Fruit fly (Drosophila melanogaster) whole organism, embryonic: ENCODE results near the gene CG44090.

Source experiments
- Aef1 ChIP-seq: fragments of 200-800 bp; sonication (Bioruptor generic); IDR thresholded peaks from 3 replicates; pipeline ENCODE4 v1.3.6; 2022; ENCODE audit warnings: missing biosample characterization, missing genetic modification characterization
- Atf-2 ChIP-seq: fragments of 200-800 bp; sonication (Bioruptor generic); optimal IDR thresholded peaks from 2 replicates; lab custom pipeline; 2016; ENCODE audit warnings: missing biosample characterization, missing genetic modification characterization
- Atf6 ChIP-seq: fragments of 200-800 bp; sonication (Bioruptor generic); IDR thresholded peaks from 2 replicates; pipeline ENCODE4 v1.3.6; 2022; ENCODE audit warnings: missing biosample characterization, missing genetic modification characterization
- B-H2 ChIP-seq: fragments of 200-800 bp; sonication (Bioruptor generic); optimal IDR thresholded peaks from 2 replicates; lab custom pipeline; 2018; ENCODE audit warnings: missing biosample characterization, mild to moderate bottlenecking, missing genetic modification characterization
- BtbVII ChIP-seq: fragments of 200-800 bp; sonication (Bioruptor generic); optimal IDR thresholded peaks from 3 replicates; lab custom pipeline; 2017; ENCODE audit warnings: missing biosample characterization, mild to moderate bottlenecking, missing genetic modification characterization
- CG10267 ChIP-seq: fragments of 200-800 bp; sonication (Bioruptor generic); optimal IDR thresholded peaks from 2 replicates; lab custom pipeline; 2018; ENCODE audit warnings: missing biosample characterization, mild to moderate bottlenecking, missing genetic modification characterization, moderate library complexity
- CG10959 ChIP-seq: fragments of 200-800 bp; sonication (Bioruptor generic); IDR thresholded peaks from 2 replicates; pipeline ENCODE4 v1.3.6; 2022; ENCODE audit warnings: missing biosample characterization, missing genetic modification characterization
- CG11247 ChIP-seq: fragments of 200-800 bp; sonication (Bioruptor generic); IDR thresholded peaks from 2 replicates; pipeline ENCODE4 v1.3.6; 2022; ENCODE audit warnings: missing biosample characterization, missing genetic modification characterization
- CG12155 ChIP-seq: fragments of 200-800 bp; sonication (Bioruptor generic); optimal IDR thresholded peaks from 3 replicates; lab custom pipeline; 2016; ENCODE audit warnings: missing biosample characterization, missing genetic modification characterization
- CG13296 ChIP-seq: fragments of 200-800 bp; sonication (Bioruptor generic); optimal IDR thresholded peaks from 3 replicates; lab custom pipeline; 2018; ENCODE audit warnings: missing biosample characterization, mild to moderate bottlenecking, missing genetic modification characterization
- CG13894 ChIP-seq: fragments of 200-800 bp; sonication (Bioruptor generic); optimal IDR thresholded peaks from 3 replicates; lab custom pipeline; 2018; ENCODE audit warnings: missing biosample characterization, mild to moderate bottlenecking, missing genetic modification characterization, moderate library complexity
- CG15514 ChIP-seq: fragments of 200-800 bp; sonication (Bioruptor generic); optimal IDR thresholded peaks from 3 replicates; lab custom pipeline; 2017; ENCODE audit warnings: missing biosample characterization, missing genetic modification characterization, mild to moderate bottlenecking, moderate library complexity, missing genetic modification reagents
- CG16813 ChIP-seq: fragments of 200-800 bp; sonication (Bioruptor generic); IDR thresholded peaks from 3 replicates; pipeline ENCODE4 v1.3.6; 2022; ENCODE audit warnings: missing biosample characterization, missing genetic modification characterization; ENCODE audit not compliant: partially characterized antibody
- CG17829 ChIP-seq: fragments of 200-800 bp; optimal IDR thresholded peaks from 2 replicates; lab custom pipeline; 2019; ENCODE audit warnings: missing biosample characterization, mild to moderate bottlenecking, missing genetic modification characterization, moderate library complexity
- CG17912 ChIP-seq: fragments of 200-800 bp; sonication (Bioruptor generic); optimal IDR thresholded peaks from 2 replicates; lab custom pipeline; 2018; ENCODE audit warnings: missing biosample characterization, mild to moderate bottlenecking, missing genetic modification characterization
- CG3065 ChIP-seq: fragments of 200-800 bp; sonication (Bioruptor generic); optimal IDR thresholded peaks from 2 replicates; lab custom pipeline; 2016; ENCODE audit warnings: missing biosample characterization, missing genetic modification characterization
- CG31441 ChIP-seq: fragments of 200-800 bp; sonication (Bioruptor generic); IDR thresholded peaks from 2 replicates; pipeline ENCODE4 v1.3.6; 2022; ENCODE audit warnings: missing biosample characterization, missing genetic modification characterization
- CG3163 ChIP-seq: fragments of 200-800 bp; sonication (Bioruptor generic); optimal IDR thresholded peaks from 3 replicates; lab custom pipeline; 2016; ENCODE audit warnings: missing biosample characterization, missing genetic modification characterization
- CG32767 ChIP-seq: fragments of 200-800 bp; sonication (Bioruptor generic); IDR thresholded peaks from 2 replicates; pipeline ENCODE4 v1.3.6; 2022; ENCODE audit warnings: missing biosample characterization, missing genetic modification characterization
- CG3726 ChIP-seq: fragments of 200-800 bp; sonication (Bioruptor generic); IDR thresholded peaks from 3 replicates; pipeline ENCODE4, ENCODE4 v1.3.6; 2022; ENCODE audit warnings: missing biosample characterization, missing genetic modification characterization
- CG3838 ChIP-seq: fragments of 200-800 bp; sonication (Bioruptor generic); optimal IDR thresholded peaks from 3 replicates; lab custom pipeline; 2016; ENCODE audit warnings: missing biosample characterization, missing genetic modification characterization
- CG6791 ChIP-seq: fragments of 200-800 bp; sonication (Bioruptor generic); IDR thresholded peaks from 3 replicates; pipeline ENCODE4 v1.3.6; 2022; ENCODE audit warnings: missing biosample characterization, missing genetic modification characterization; ENCODE audit not compliant: partially characterized antibody
- CG8290 ChIP-seq, 3 experiments: fragments of 200-800 bp; sonication (Bioruptor generic); optimal IDR thresholded peaks; 2 replicates each; lab custom pipeline; 2016 to 2019; ENCODE audit warnings: missing biosample characterization in 3 of 3, missing genetic modification characterization in 3 of 3, mild to moderate bottlenecking in 2 of 3, moderate library complexity in 1 of 3
- CG8478 ChIP-seq: fragments of >200 bp; optimal IDR thresholded peaks from 2 replicates; lab custom pipeline; 2018
- CG9215 ChIP-seq: fragments of 200-800 bp; sonication (Bioruptor generic); IDR thresholded peaks from 2 replicates; pipeline ENCODE4 v1.3.6; 2022; ENCODE audit warnings: missing biosample characterization, missing genetic modification characterization
- D19A ChIP-seq: fragments of 200-800 bp; optimal IDR thresholded peaks from 3 replicates; lab custom pipeline; 2019; ENCODE audit warnings: missing biosample characterization, mild to moderate bottlenecking, missing genetic modification characterization, moderate library complexity
- ERR ChIP-seq: fragments of 200-800 bp; sonication (Bioruptor generic); optimal IDR thresholded peaks from 2 replicates; lab custom pipeline; 2016; ENCODE audit warnings: missing biosample characterization, missing genetic modification characterization
- HLH4C ChIP-seq: fragments of 200-800 bp; sonication (Bioruptor generic); IDR thresholded peaks from 3 replicates; pipeline ENCODE4 v1.3.6; 2022; ENCODE audit warnings: missing biosample characterization, missing genetic modification characterization; ENCODE audit not compliant: partially characterized antibody
- Hr39 ChIP-seq: fragments of >200 bp; optimal IDR thresholded peaks from 2 replicates; lab custom pipeline; 2017
- MESR4 ChIP-seq: fragments of 200-800 bp; sonication (Bioruptor generic); optimal IDR thresholded peaks from 2 replicates; lab custom pipeline; 2018; ENCODE audit warnings: missing biosample characterization, mild to moderate bottlenecking, missing genetic modification characterization, moderate library complexity
- Max ChIP-seq: fragments of 200-800 bp; sonication (Bioruptor generic); optimal IDR thresholded peaks from 2 replicates; lab custom pipeline; 2016; ENCODE audit warnings: missing biosample characterization, mild to moderate bottlenecking, missing genetic modification characterization
- Mes4 ChIP-seq: fragments of 200-800 bp; sonication (Bioruptor generic); optimal IDR thresholded peaks from 2 replicates; lab custom pipeline; 2016; ENCODE audit warnings: missing biosample characterization, missing genetic modification characterization
- NfI ChIP-seq: fragments of 200-800 bp; sonication (Bioruptor generic); optimal IDR thresholded peaks from 3 replicates; lab custom pipeline; 2018; ENCODE audit warnings: missing biosample characterization, mild to moderate bottlenecking, missing genetic modification characterization, moderate library complexity
- YL-1 ChIP-seq: fragments of 200-800 bp; sonication (Bioruptor generic); optimal IDR thresholded peaks from 3 replicates; lab custom pipeline; 2017; ENCODE audit warnings: missing biosample characterization, mild to moderate bottlenecking, missing genetic modification characterization
- cato ChIP-seq: fragments of 200-800 bp; sonication (Bioruptor generic); optimal IDR thresholded peaks from 2 replicates; lab custom pipeline; 2016; ENCODE audit warnings: missing biosample characterization, missing genetic modification characterization, borderline replicate concordance
- crp ChIP-seq, 2 experiments: fragments of 200-800 bp; sonication (Bioruptor generic); optimal IDR thresholded peaks; 2 replicates in 1 of 2; 3 replicates in 1 of 2; lab custom pipeline; 2017; ENCODE audit warnings: missing biosample characterization in 2 of 2, missing genetic modification characterization in 2 of 2, mild to moderate bottlenecking in 1 of 2, moderate library complexity in 1 of 2
- dati ChIP-seq: fragments of 200-800 bp; sonication (Bioruptor generic); IDR thresholded peaks from 2 replicates; pipeline ENCODE4 v1.3.6; 2022; ENCODE audit warnings: missing biosample characterization, missing genetic modification characterization
- dm ChIP-seq: fragments of 200-800 bp; sonication (Bioruptor generic); optimal IDR thresholded peaks from 3 replicates; lab custom pipeline; 2016; ENCODE audit warnings: missing biosample characterization, missing genetic modification characterization
- pan ChIP-seq, 4 experiments: fragments of >200 bp in 3 of 4; fragments of 200-800 bp in 1 of 4; sonication (Bioruptor generic) in 1 of 4; optimal IDR thresholded peaks in 3 of 4; IDR thresholded peaks in 1 of 4; 2 replicates each; pipeline versions ENCODE4 v1.3.6 to Lab custom; 2017 to 2022; ENCODE audit warnings: missing biosample characterization in 2 of 4, missing genetic modification characterization in 2 of 4, mixed read lengths in 1 of 4
- salm ChIP-seq: fragments of 200-800 bp; sonication (Bioruptor generic); optimal IDR thresholded peaks from 2 replicates; lab custom pipeline; 2018; ENCODE audit warnings: missing biosample characterization, mild to moderate bottlenecking, missing genetic modification characterization
- sc ChIP-seq, 3 experiments: fragments of >200 bp in 2 of 3; fragments of 200-800 bp in 1 of 3; sonication (Bioruptor generic) in 1 of 3; optimal IDR thresholded peaks; 2 replicates in 2 of 3; 3 replicates in 1 of 3; lab custom pipeline; 2017; ENCODE audit warnings: mild to moderate bottlenecking in 1 of 3, missing biosample characterization in 1 of 3, missing genetic modification characterization in 1 of 3, missing genetic modification reagents in 1 of 3
- scrt ChIP-seq: fragments of 200-800 bp; sonication (Bioruptor generic); optimal IDR thresholded peaks from 2 replicates; lab custom pipeline; 2018; ENCODE audit warnings: missing biosample characterization, mild to moderate bottlenecking, missing genetic modification characterization, moderate library complexity
- tgo ChIP-seq: fragments of 200-800 bp; sonication (Bioruptor generic); IDR thresholded peaks from 3 replicates; pipeline ENCODE4 v1.3.6; 2022; ENCODE audit warnings: missing biosample characterization, missing genetic modification characterization
- tna ChIP-seq: fragments of 200-800 bp; sonication (Bioruptor generic); IDR thresholded peaks from 2 replicates; pipeline ENCODE4 v1.3.6; 2022; ENCODE audit warnings: missing biosample characterization, missing genetic modification characterization; ENCODE audit not compliant: partially characterized antibody
- trem ChIP-seq: fragments of 200-800 bp; optimal IDR thresholded peaks from 3 replicates; lab custom pipeline; 2019; ENCODE audit warnings: missing biosample characterization, mild to moderate bottlenecking, missing genetic modification characterization, moderate library complexity
- vnd ChIP-seq: fragments of 200-800 bp; sonication (Bioruptor generic); IDR thresholded peaks from 3 replicates; pipeline ENCODE4 v1.3.6; 2022; ENCODE audit warnings: missing biosample characterization, missing genetic modification characterization; ENCODE audit not compliant: partially characterized antibody
- wek ChIP-seq: fragments of 200-800 bp; sonication (Bioruptor generic); optimal IDR thresholded peaks from 3 replicates; lab custom pipeline; 2018; ENCODE audit warnings: missing biosample characterization, mild to moderate bottlenecking, missing genetic modification characterization, moderate library complexity

Gene CG44090

dm6 chr3R:17385329-17386019 lies 48.8 kb downstream of the CG44090 start (continued):
- no peak for TF ChIP-seq vnd (GFP tag; lab: Robert Waterston, UW)
- peak; percentile 8; the same call in 1 of the 3 replicates for TF ChIP-seq CG16813 (GFP tag; lab: Robert Waterston, UW)
- TF ChIP-seq D19A (tag; lab: Kevin White, UChicago), result peak; percentile 12
- no peak for TF ChIP-seq CG10959 (GFP tag; lab: Robert Waterston, UW)
- TF ChIP-seq Atf-2 (GFP tag; lab: Kevin White, UChicago), result peak; percentile 34
- peak; percentile 90 for TF ChIP-seq B-H2 (GFP tag; lab: Kevin White, UChicago)
- peak; percentile 34 for TF ChIP-seq scrt (GFP tag; lab: Kevin White, UChicago)
- TF ChIP-seq CG12155 (GFP tag; lab: Kevin White, UChicago), result peak; percentile 55
- TF ChIP-seq BtbVII (GFP tag; lab: Kevin White, UChicago), result peak; percentile 31
- no peak for TF ChIP-seq pan (optimal IDR thresholded peaks at IDR 0.05; lab: Kevin White, UChicago)
- peak in 1 of 2 experiments; percentile 44 for TF ChIP-seq pan (GFP tag; optimal IDR thresholded peaks at IDR 0.05 in 1 of 2, IDR thresholded peaks at IDR 0.05 in 1 of 2)
- peak; percentile 13 for TF ChIP-seq cato (GFP tag; lab: Kevin White, UChicago)
- TF ChIP-seq Atf6 (GFP tag; lab: Robert Waterston, UW), result peak; percentile 80
- TF ChIP-seq dm, result peak; percentile 56
- TF ChIP-seq CG11247, result peak; percentile 64
- TF ChIP-seq Max (GFP tag; lab: Kevin White, UChicago), result peak; percentile 47
- TF ChIP-seq tgo, result peak; percentile 71; the same call in 2 of the 3 replicates
- TF ChIP-seq salm (tag; lab: Kevin White, UChicago), result no peak
- no peak; the same call in 2 of the 3 replicates for TF ChIP-seq Aef1 (GFP tag; lab: Robert Waterston, UW)
- TF ChIP-seq CG32767 (GFP tag; lab: Robert Waterston, UW), result peak; percentile 84
- TF ChIP-seq CG13894 (tag; lab: Kevin White, UChicago), result peak; percentile 73
- TF ChIP-seq CG3163 (GFP tag; lab: Kevin White, UChicago), result peak; percentile 58
- peak; percentile 98 for TF ChIP-seq CG10267 (tag; lab: Kevin White, UChicago)
- TF ChIP-seq Hr39, result no peak
- no peak for TF ChIP-seq CG3065 (GFP tag; lab: Kevin White, UChicago)
- TF ChIP-seq wek, result peak; percentile 46
- TF ChIP-seq CG9215 (GFP tag; lab: Robert Waterston, UW), result 0 out of 2 replicates have a peak, but pooled peaks have one; percentile 30
- TF ChIP-seq CG13296 (GFP tag; lab: Kevin White, UChicago), result peak; percentile 50
- TF ChIP-seq CG8290 (GFP tag; optimal IDR thresholded peaks at IDR 0.05; lab: Kevin White, UChicago), result peak; percentile 61
- peak in 1 of 2 experiments; percentile 85 for TF ChIP-seq CG8290 (tag; optimal IDR thresholded peaks at IDR 0.05; lab: Kevin White, UChicago)
- peak; percentile 74 for TF ChIP-seq YL-1 (GFP tag; lab: Kevin White, UChicago)
- no peak; the same call in 1 of the 2 replicates for TF ChIP-seq dati (GFP tag; lab: Robert Waterston, UW)
- TF ChIP-seq CG15514, result peak; percentile 91
- peak; percentile 56 for TF ChIP-seq CG17829 (tag; lab: Kevin White, UChicago)
- TF ChIP-seq CG6791 (GFP tag; lab: Robert Waterston, UW), result peak; percentile 60; the same call in 1 of the 3 replicates
- peak; percentile 58 for TF ChIP-seq ERR (GFP tag; lab: Kevin White, UChicago)
- no peak for TF ChIP-seq sc (optimal IDR thresholded peaks at IDR 0.05; lab: Kevin White, UChicago)
- no peak for TF ChIP-seq sc (GFP tag; optimal IDR thresholded peaks at IDR 0.05; lab: Kevin White, UChicago)
- no peak for TF ChIP-seq HLH4C
- peak; percentile 51 for TF ChIP-seq trem (tag; lab: Kevin White, UChicago)
- peak; percentile 91 to 99 for TF ChIP-seq crp (GFP tag; optimal IDR thresholded peaks at IDR 0.05; lab: Kevin White, UChicago)
- TF ChIP-seq Mes4 (GFP tag; lab: Kevin White, UChicago), result peak; percentile 65
- TF ChIP-seq CG31441 (GFP tag; lab: Robert Waterston, UW), result peak; percentile 42
- peak; percentile 57 for TF ChIP-seq CG17912 (GFP tag; lab: Kevin White, UChicago)
- TF ChIP-seq CG3726 (GFP tag; lab: Robert Waterston, UW), result no peak
- TF ChIP-seq CG3838 (GFP tag; lab: Kevin White, UChicago), result no peak
- peak; percentile 71 for TF ChIP-seq MESR4 (GFP tag; lab: Kevin White, UChicago)
- no peak; the same call in 1 of the 2 replicates for TF ChIP-seq tna (GFP tag; lab: Robert Waterston, UW)
- peak; percentile 61 for TF ChIP-seq NfI (GFP tag; lab: Kevin White, UChicago)
- no peak for TF ChIP-seq CG8478 (lab: Kevin White, UChicago)
